Worm (Caenorhabditis elegans): ENCODE results near the gene Y54G2A.44.

ce11 chrIV:2772209-2772851 lies 29.3 kb upstream of the Y54G2A.44 start:
- no peak for TF ChIP-seq ceh-39 (tag; optimal IDR thresholded peaks at IDR 0.05)
- TF ChIP-seq unc-39 (tag; optimal IDR thresholded peaks at IDR 0.05), result no peak
- no peak for TF ChIP-seq lin-13 (tag; optimal IDR thresholded peaks at IDR 0.05)
- TF ChIP-seq ztf-11 (tag; optimal IDR thresholded peaks at IDR 0.05), result no peak
- no peak for TF ChIP-seq nhr-237 (tag; optimal IDR thresholded peaks at IDR 0.05)
- TF ChIP-seq lsy-2 (tag; optimal IDR thresholded peaks at IDR 0.05), result no peak
- TF ChIP-seq nhr-12 (tag; optimal IDR thresholded peaks at IDR 0.05), result no peak
- no peak for TF ChIP-seq ces-1 (GFP tag; optimal IDR thresholded peaks at IDR 0.05)
- no peak for TF ChIP-seq ceh-83 (GFP tag; optimal IDR thresholded peaks at IDR 0.05)

Data from whole organism, mixed stage, embryonic.